Fruit fly (Drosophila melanogaster) whole organism, prepupa: Measurements from ENCODE around the gene lectin-24A.

ENCODE experiments used
- CG10669 ChIP-seq: fragments of 200-800 bp; sonication (Bioruptor generic); optimal IDR thresholded peaks from 3 replicates; lab custom pipeline; 2018; ENCODE audit warnings: missing biosample characterization, mild to moderate bottlenecking, missing genetic modification characterization, moderate library complexity
- CG15336 ChIP-seq: fragments of 200-800 bp; sonication (Bioruptor generic); IDR thresholded peaks from 2 replicates; pipeline ENCODE4 v1.3.6; 2022; ENCODE audit warnings: missing biosample characterization, missing genetic modification characterization
- CG1621 ChIP-seq: fragments of 200-800 bp; sonication (Bioruptor generic); optimal IDR thresholded peaks from 3 replicates; lab custom pipeline; 2018; ENCODE audit warnings: missing biosample characterization, mild to moderate bottlenecking, missing genetic modification characterization
- CG16779 ChIP-seq: fragments of 200-800 bp; sonication (Bioruptor generic); optimal IDR thresholded peaks from 3 replicates; lab custom pipeline; 2017; ENCODE audit warnings: missing biosample characterization, mild to moderate bottlenecking, missing genetic modification characterization
- CG32006 ChIP-seq: fragments of 200-800 bp; sonication (Bioruptor generic); optimal IDR thresholded peaks from 3 replicates; lab custom pipeline; 2017; ENCODE audit warnings: missing biosample characterization, mild to moderate bottlenecking, missing genetic modification characterization
- CG4318 ChIP-seq: fragments of 200-800 bp; sonication (Bioruptor generic); optimal IDR thresholded peaks from 3 replicates; lab custom pipeline; 2017; ENCODE audit warnings: missing biosample characterization, mild to moderate bottlenecking, missing genetic modification characterization
- CG8632 ChIP-seq: fragments of 200-800 bp; sonication (Bioruptor generic); optimal IDR thresholded peaks from 3 replicates; lab custom pipeline; 2016; ENCODE audit warnings: missing biosample characterization, missing genetic modification characterization
- Gug ChIP-seq: fragments of 200-800 bp; sonication (Bioruptor generic); IDR thresholded peaks from 2 replicates; pipeline ENCODE4 v1.3.6; 2022; ENCODE audit warnings: missing biosample characterization, missing genetic modification characterization
- Lpt ChIP-seq: fragments of 200-800 bp; sonication (Bioruptor generic); optimal IDR thresholded peaks from 3 replicates; lab custom pipeline; 2016; ENCODE audit warnings: missing biosample characterization, missing genetic modification characterization
- OdsH ChIP-seq: fragments of 200-800 bp; sonication (Bioruptor generic); optimal IDR thresholded peaks from 3 replicates; lab custom pipeline; 2016; ENCODE audit warnings: missing biosample characterization, missing genetic modification characterization
- cyc ChIP-seq: fragments of 200-800 bp; sonication (Bioruptor generic); optimal IDR thresholded peaks from 3 replicates; lab custom pipeline; 2016; ENCODE audit warnings: missing biosample characterization, missing genetic modification characterization
- dac ChIP-seq: fragments of 200-800 bp; sonication (Bioruptor generic); optimal IDR thresholded peaks from 2 replicates; lab custom pipeline; 2017; ENCODE audit warnings: missing biosample characterization, mild to moderate bottlenecking, missing genetic modification characterization
- dsx ChIP-seq: fragments of 200-800 bp; optimal IDR thresholded peaks from 3 replicates; lab custom pipeline; 2019; ENCODE audit warnings: missing biosample characterization, mild to moderate bottlenecking, missing genetic modification characterization, moderate library complexity; ENCODE audit not compliant: poor library complexity, severe bottlenecking

dm6 chr2L:3696438-3696837 is 21.1 kb downstream of the lectin-24A start, which contains the start of gene IM33:
- TF ChIP-seq cyc (GFP tag; lab: Kevin White, UChicago) (no peak), CG4318 (no peak), Gug (GFP tag; lab: Robert Waterston, UW) (no peak), CG10669 (no peak), CG32006 (GFP tag; lab: Kevin White, UChicago) (no peak), OdsH (GFP tag; lab: Kevin White, UChicago) (no peak), CG15336 (GFP tag; lab: Robert Waterston, UW) (no peak), dac (no peak), CG16779 (tag; lab: Kevin White, UChicago) (no peak), dsx (no peak), CG8632 (no peak), Lpt (GFP tag; lab: Kevin White, UChicago) (no peak), CG1621 (tag; lab: Kevin White, UChicago) (no peak)
